Fruit fly (Drosophila melanogaster): ENCODE measurements around the gene CG9098.

DNA sequence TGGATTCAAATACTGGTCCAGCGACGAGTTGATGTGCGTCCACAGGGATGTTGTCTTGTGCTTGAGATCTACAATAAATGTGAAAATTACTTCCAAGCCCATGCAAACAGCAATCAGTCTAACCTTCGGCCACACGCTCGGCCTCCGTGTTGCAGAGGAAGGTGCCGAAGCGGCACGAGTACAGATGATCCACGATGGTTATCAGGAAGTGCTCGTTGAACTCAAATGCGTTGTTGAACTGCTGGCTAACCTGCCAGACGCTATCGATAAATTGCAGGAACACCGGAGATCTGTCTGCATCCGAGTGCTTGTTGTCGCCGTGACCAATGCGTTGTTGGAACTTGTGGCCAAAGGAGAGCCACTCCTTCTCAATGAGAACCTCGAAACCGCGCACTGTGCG lies 23.0 kb upstream of the CG9098 start:
- TF ChIP-seq rn (GFP tag; IDR thresholded peaks at IDR 0.05) (no peak), CG4496 (GFP tag; IDR thresholded peaks at IDR 0.05) (no peak), EcR (GFP tag; optimal IDR thresholded peaks at IDR 0.05) (no peak), CG12605 (GFP tag; IDR thresholded peaks at IDR 0.05) (no peak), CG13204 (GFP tag; optimal IDR thresholded peaks at IDR 0.05) (no peak), Pif1A (GFP tag; optimal IDR thresholded peaks at IDR 0.05) (no peak)
